Worm (Caenorhabditis elegans) whole organism, young adult: ENCODE measurements around the gene wht-3.

Source experiments
- C06A6.2 ChIP-seq: fragments of 200-800 bp; sonication (Bioruptor generic); conservative IDR thresholded peaks from 2 replicates; pipeline ENCODE4 v1.3.6; 2022; ENCODE audit warnings: missing genetic modification characterization, missing compliant biosample characterization
- F22D6.2 ChIP-seq: sonication (generic microtip); optimal IDR thresholded peaks from 2 replicates; lab custom pipeline; 2016; ENCODE audit warnings: mild to moderate bottlenecking, missing genetic modification characterization, missing compliant biosample characterization
- F39B2.1 ChIP-seq: fragments of 200-800 bp; sonication (Bioruptor generic); IDR thresholded peaks from 2 replicates; pipeline ENCODE4 v1.3.6; 2022; ENCODE audit warnings: missing genetic modification reagents, missing genetic modification characterization, missing compliant biosample characterization
- F52B5.7 ChIP-seq: sonication (generic microtip); optimal IDR thresholded peaks from 2 replicates; lab custom pipeline; 2016; ENCODE audit warnings: mild to moderate bottlenecking, missing genetic modification characterization, missing compliant biosample characterization
- F57C9.4 ChIP-seq: sonication (generic microtip); optimal IDR thresholded peaks from 2 replicates; lab custom pipeline; 2017; ENCODE audit warnings: mild to moderate bottlenecking, missing genetic modification characterization, missing compliant biosample characterization
- K11D2.4 ChIP-seq: fragments of 200-800 bp; sonication (Bioruptor generic); IDR thresholded peaks from 2 replicates; pipeline ENCODE4 v1.3.6; 2022; ENCODE audit warnings: missing genetic modification reagents, missing genetic modification characterization, missing compliant biosample characterization
- Y56A3A.18 ChIP-seq: fragments of 200-800 bp; sonication (Bioruptor generic); IDR thresholded peaks from 2 replicates; pipeline ENCODE4 v1.3.6; 2022; ENCODE audit warnings: missing genetic modification reagents, missing genetic modification characterization, missing compliant biosample characterization
- ama-1 ChIP-seq, 3 experiments: fragments of 150-350 bp in 1 of 3; sonication (generic microtip) in 2 of 3; optimal IDR thresholded peaks; 2 replicates each; lab custom pipeline; 2014 to 2018; ENCODE audit warnings: missing biosample characterization in 2 of 3, missing genetic modification characterization in 2 of 3, missing genetic modification reagents in 2 of 3
- attf-5 ChIP-seq: fragments of 200-800 bp; sonication (Bioruptor generic); optimal IDR thresholded peaks from 2 replicates; lab custom pipeline; 2018; ENCODE audit warnings: mild to moderate bottlenecking, missing genetic modification characterization, missing compliant biosample characterization
- bed-2 ChIP-seq: fragments of 200-800 bp; sonication (Bioruptor generic); IDR thresholded peaks from 2 replicates; pipeline ENCODE4 v1.3.6; 2022; ENCODE audit warnings: missing genetic modification reagents, missing genetic modification characterization, missing compliant biosample characterization
- dpff-1 ChIP-seq: sonication (generic microtip); optimal IDR thresholded peaks from 2 replicates; lab custom pipeline; 2017; ENCODE audit warnings: mild to moderate bottlenecking, missing genetic modification characterization, missing compliant biosample characterization
- dpl-1 ChIP-seq: fragments of 150-350 bp; optimal IDR thresholded peaks from 2 replicates; lab custom pipeline; 2014; ENCODE audit warnings: missing biosample characterization, missing genetic modification reagents, missing genetic modification characterization
- ekl-4 ChIP-seq: fragments of 200-800 bp; sonication (Bioruptor generic); IDR thresholded peaks from 2 replicates; pipeline ENCODE4 v1.3.6; 2022; ENCODE audit warnings: missing genetic modification reagents, missing genetic modification characterization, missing compliant biosample characterization
- hlh-12 ChIP-seq: sonication (generic microtip); optimal IDR thresholded peaks from 2 replicates; lab custom pipeline; 2016; ENCODE audit warnings: missing genetic modification characterization, missing compliant biosample characterization
- hlh-26 ChIP-seq: fragments of 200-800 bp; sonication (Bioruptor generic); conservative IDR thresholded peaks from 2 replicates; pipeline ENCODE4 v1.3.6; 2022; ENCODE audit warnings: missing genetic modification reagents, missing genetic modification characterization, missing compliant biosample characterization
- hmg-1.2 ChIP-seq: fragments of 200-800 bp; sonication (Bioruptor generic); IDR thresholded peaks from 2 replicates; pipeline ENCODE4 v1.3.6; 2022; ENCODE audit warnings: missing genetic modification reagents, missing genetic modification characterization, missing compliant biosample characterization
- hsf-1 ChIP-seq: fragments of 200-800 bp; sonication (Bioruptor generic); IDR thresholded peaks from 2 replicates; pipeline ENCODE4 v1.3.6; 2022; ENCODE audit warnings: missing genetic modification reagents, missing genetic modification characterization, missing compliant biosample characterization
- let-526 ChIP-seq: fragments of 200-800 bp; sonication (Bioruptor generic); IDR thresholded peaks from 2 replicates; pipeline ENCODE4 v1.3.6; 2022; ENCODE audit warnings: missing genetic modification reagents, missing genetic modification characterization, missing compliant biosample characterization
- lin-26 ChIP-seq: fragments of 200-800 bp; sonication (Bioruptor generic); IDR thresholded peaks from 2 replicates; pipeline ENCODE4 v1.3.6; 2022; ENCODE audit warnings: missing genetic modification reagents, missing genetic modification characterization, missing compliant biosample characterization
- lsl-1 ChIP-seq: fragments of 200-800 bp; sonication (Bioruptor generic); optimal IDR thresholded peaks from 2 replicates; lab custom pipeline; 2018; ENCODE audit warnings: mild to moderate bottlenecking, missing genetic modification characterization, moderate library complexity, missing compliant biosample characterization
- mcd-1 ChIP-seq: fragments of 200-800 bp; sonication (Bioruptor generic); IDR thresholded peaks from 2 replicates; pipeline ENCODE4 v1.3.6; 2022; ENCODE audit warnings: missing genetic modification reagents, missing genetic modification characterization, missing compliant biosample characterization
- nfya-1 ChIP-seq: sonication (generic microtip); optimal IDR thresholded peaks from 2 replicates; lab custom pipeline; 2017; ENCODE audit warnings: antibody characterized with exemption, missing compliant biosample characterization, missing genetic modification characterization, borderline replicate concordance; ENCODE audit not compliant: insufficient read depth
- nfyb-1 ChIP-seq: fragments of 200-800 bp; sonication (Bioruptor generic); IDR thresholded peaks from 2 replicates; pipeline ENCODE4 v1.3.6; 2022; ENCODE audit warnings: missing genetic modification reagents, missing genetic modification characterization, missing compliant biosample characterization
- nhr-120 ChIP-seq: fragments of 200-800 bp; sonication (Bioruptor generic); IDR thresholded peaks from 2 replicates; pipeline ENCODE4 v1.3.6; 2022; ENCODE audit warnings: missing genetic modification characterization, missing compliant biosample characterization
- nhr-27 ChIP-seq: fragments of 200-800 bp; sonication (Bioruptor generic); optimal IDR thresholded peaks from 2 replicates; lab custom pipeline; 2018; ENCODE audit warnings: mild to moderate bottlenecking, missing genetic modification characterization, moderate library complexity, missing compliant biosample characterization
- rcor-1 ChIP-seq: fragments of 200-800 bp; sonication (Bioruptor generic); IDR thresholded peaks from 2 replicates; pipeline ENCODE4 v1.3.6; 2022; ENCODE audit warnings: missing genetic modification reagents, missing genetic modification characterization, missing compliant biosample characterization
- tbp1 ChIP-seq: fragments of 200-800 bp; sonication (Bioruptor generic); optimal IDR thresholded peaks from 2 replicates; lab custom pipeline; 2018; ENCODE audit warnings: mild to moderate bottlenecking, missing genetic modification characterization, missing compliant biosample characterization
- tbx-9 ChIP-seq: sonication (generic microtip); optimal IDR thresholded peaks from 2 replicates; lab custom pipeline; 2016; ENCODE audit warnings: borderline replicate concordance, missing genetic modification characterization, inconsistent platforms, missing compliant biosample characterization
- ztf-18 ChIP-seq: sonication (generic microtip); optimal IDR thresholded peaks from 2 replicates; lab custom pipeline; 2016; ENCODE audit warnings: missing genotype, mild to moderate bottlenecking, missing genetic modification characterization, missing compliant biosample characterization
- ztf-28 ChIP-seq: fragments of 200-800 bp; sonication (Bioruptor generic); IDR thresholded peaks from 2 replicates; pipeline ENCODE4 v1.3.6; 2022; ENCODE audit warnings: missing genetic modification reagents, missing genetic modification characterization, missing compliant biosample characterization

wht-3 gene

DNA sequence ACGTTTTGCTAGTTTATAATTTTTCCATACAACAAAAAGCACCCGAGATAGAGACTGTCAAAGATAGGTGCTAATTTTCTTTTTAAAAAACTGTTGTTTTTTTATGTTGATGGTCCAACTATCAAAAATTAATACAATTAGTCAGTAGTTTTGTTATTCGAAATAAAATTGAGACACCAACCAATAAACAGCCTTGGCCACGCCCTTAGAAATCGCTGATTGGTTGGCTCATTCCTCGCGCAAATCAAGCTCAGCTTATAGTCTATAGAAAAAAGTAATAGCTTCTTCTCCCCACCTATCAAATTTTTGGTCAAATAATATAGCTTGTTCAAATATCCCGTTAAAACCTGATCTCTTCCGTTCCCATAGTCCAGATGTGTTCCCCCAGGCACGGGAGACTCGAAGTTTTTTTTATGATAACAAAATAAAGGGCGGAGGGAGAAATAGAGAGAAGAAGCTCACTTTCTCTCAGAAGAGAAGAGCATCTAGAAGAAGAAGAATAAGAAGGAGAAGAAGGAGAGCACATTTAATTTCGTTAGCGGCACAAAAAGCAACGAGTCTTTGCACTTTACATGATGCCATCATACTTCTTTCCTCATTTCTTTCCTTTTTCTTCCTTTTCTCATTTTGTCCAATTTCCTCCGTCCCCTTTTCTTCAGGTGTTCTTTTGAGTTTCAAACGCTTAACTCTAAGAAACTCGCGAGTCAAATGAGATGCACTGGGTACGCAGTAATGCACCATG lies 19.4 kb downstream of the wht-3 start:
- TF ChIP-seq nfyb-1 (GFP tag; lab: Robert Waterston, UW) (peak; percentile 59), tbx-9 (tag; lab: Kevin White, UChicago) (no peak), F22D6.2 (tag; lab: Kevin White, UChicago) (no peak), lin-26 (GFP tag; lab: Robert Waterston, UW) (no peak), F39B2.1 (no peak), nhr-27 (no peak)

DNA sequence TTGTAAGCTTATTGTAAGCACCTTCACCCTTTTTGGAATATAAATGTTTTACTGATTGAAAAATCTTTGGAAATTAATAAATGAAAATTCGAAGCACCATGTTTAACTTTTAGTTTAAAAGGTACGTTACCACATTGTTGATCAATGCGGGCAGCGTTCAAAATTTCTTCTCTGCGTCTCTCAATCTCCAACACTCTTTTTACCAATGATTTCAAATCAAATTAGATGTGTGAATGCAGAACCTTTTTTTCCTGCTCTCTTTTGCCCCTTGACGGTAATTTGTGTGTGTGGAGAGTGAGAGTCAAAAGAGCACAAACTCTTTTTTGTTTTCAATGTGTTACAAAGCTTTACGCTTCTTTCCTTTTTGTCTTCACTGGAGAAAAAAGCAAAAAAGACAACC lies 27.5 kb downstream of the wht-3 start:
- TF ChIP-seq nhr-120: no peak
- TF ChIP-seq hmg-1.2 (GFP tag; lab: Robert Waterston, UW): peak; percentile 51

ce11 chrIII:4123277-4123676 lies 28.1 kb downstream of the wht-3 start:
- TF ChIP-seq mcd-1 (GFP tag; lab: Robert Waterston, UW) (no peak), K11D2.4 (GFP tag; lab: Robert Waterston, UW) (no peak), ztf-28 (no peak), F22D6.2 (tag; lab: Kevin White, UChicago) (no peak), dpff-1 (tag; lab: Kevin White, UChicago) (no peak), ztf-18 (tag; lab: Kevin White, UChicago) (no peak), hlh-12 (no peak), Y56A3A.18 (GFP tag; lab: Robert Waterston, UW) (no peak), F57C9.4 (no peak), nhr-27 (no peak)

DNA sequence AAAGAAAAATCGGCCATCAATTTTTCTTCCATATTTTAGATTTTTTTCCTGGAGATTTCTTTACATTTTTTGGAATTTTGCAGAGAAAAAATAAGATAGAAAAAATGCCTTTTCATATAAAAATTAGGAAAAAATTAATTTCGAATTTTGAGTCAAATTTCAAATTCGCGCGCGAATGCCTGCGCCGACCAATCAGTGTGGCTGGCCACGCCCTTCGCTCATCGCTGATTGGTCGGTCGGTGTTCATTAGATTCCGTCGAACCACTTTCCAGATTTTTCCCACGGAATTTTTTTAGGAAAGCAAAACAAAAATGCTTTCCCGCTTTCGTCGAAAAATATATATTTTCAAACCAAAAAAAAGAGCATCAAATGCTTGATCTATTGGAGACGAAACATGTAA lies 31.0 kb downstream of the wht-3 start:
- TF ChIP-seq C06A6.2 (GFP tag; lab: Robert Waterston, UW) (no peak), nfyb-1 (GFP tag; lab: Robert Waterston, UW) (peak; percentile 55; the same call in 1 of the 2 replicates)

DNA sequence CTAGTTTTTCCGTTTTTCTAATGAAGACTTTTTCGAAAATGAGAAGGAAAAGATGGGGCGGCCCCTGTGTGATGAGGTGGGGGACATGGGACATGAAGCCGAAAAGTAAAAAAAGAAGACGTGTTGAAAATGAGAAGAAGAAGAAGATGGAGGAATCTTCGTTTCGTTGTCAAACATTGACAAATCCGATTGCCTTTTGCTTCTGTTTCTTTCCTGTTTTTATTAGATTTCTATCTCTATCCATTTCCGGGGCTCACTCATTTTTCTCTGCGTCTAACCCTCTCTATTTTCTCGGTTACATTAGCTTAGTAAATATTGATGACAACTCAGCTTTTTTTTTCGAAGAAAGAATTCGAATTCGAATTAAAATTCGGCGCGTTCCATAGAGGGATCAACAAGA lies 31.7 kb downstream of the wht-3 start:
- TF ChIP-seq dpl-1 (GFP tag; lab: Kevin White, UChicago): no peak
- no peak for TF ChIP-seq F52B5.7 (tag; lab: Kevin White, UChicago)
- no peak for TF ChIP-seq ztf-18 (tag; lab: Kevin White, UChicago)
- no peak for TF ChIP-seq nfya-1
- no peak for TF ChIP-seq lsl-1 (GFP tag; lab: Kevin White, UChicago)
- no peak for TF ChIP-seq hlh-26
- no peak for TF ChIP-seq ekl-4 (GFP tag; lab: Robert Waterston, UW)
- TF ChIP-seq bed-2 (GFP tag; lab: Robert Waterston, UW): no peak
- TF ChIP-seq attf-5 (GFP tag; lab: Kevin White, UChicago): no peak
- no peak for TF ChIP-seq let-526 (GFP tag; lab: Robert Waterston, UW)
- TF ChIP-seq rcor-1 (GFP tag; lab: Robert Waterston, UW): no peak

DNA sequence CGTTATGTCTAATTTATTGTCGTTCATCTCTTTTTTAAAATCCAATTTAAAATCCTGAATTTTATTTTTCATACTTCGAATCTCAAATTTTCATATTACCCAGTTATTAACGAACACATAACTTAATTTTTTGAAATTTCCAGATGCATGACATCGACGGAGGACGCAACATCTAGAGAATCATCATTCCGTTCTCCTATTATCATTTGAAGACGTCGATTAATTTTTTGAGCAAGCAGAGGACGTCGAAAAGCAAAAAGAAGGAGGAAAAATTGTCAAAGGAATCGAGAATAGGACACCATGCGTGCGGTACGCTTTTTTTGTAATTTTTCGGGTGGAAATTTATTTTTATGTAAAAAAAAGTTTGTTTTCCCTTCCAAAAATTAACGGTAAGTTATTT lies 36.3 kb downstream of the wht-3 start, which contains the start of gene unc-103:
unc-103 (plus strand) TSS at position 301 of the 400 bp plus-strand sequence.
- TF ChIP-seq hsf-1 (GFP tag; lab: Robert Waterston, UW) (no peak), ama-1 (optimal IDR thresholded peaks at IDR 0.05; lab: Kevin White, UChicago) (no peak), ama-1 (GFP tag; optimal IDR thresholded peaks at IDR 0.05; lab: Kevin White, UChicago) (no peak), tbp1 (GFP tag; lab: Kevin White, UChicago) (no peak), F22D6.2 (tag; lab: Kevin White, UChicago) (no peak)
